Fruit fly (Drosophila melanogaster) whole organism, pupa: ENCODE measurements around the gene CG42553.
A peak's percentile ranks its signal among the peaks of the same experiment; 100 is the strongest.

Source experiments
- CG10348 ChIP-seq: fragments of 200-800 bp; sonication (Bioruptor generic); IDR thresholded peaks from 2 replicates; pipeline ENCODE4 v1.3.6; 2022; ENCODE audit warnings: missing biosample characterization, missing genetic modification characterization
- CG12605 ChIP-seq: fragments of 200-800 bp; sonication (Bioruptor generic); IDR thresholded peaks from 2 replicates; pipeline ENCODE4 v1.3.6; 2022; ENCODE audit warnings: missing biosample characterization, missing genetic modification characterization
- CG13204 ChIP-seq: fragments of 200-800 bp; sonication (Bioruptor generic); optimal IDR thresholded peaks from 2 replicates; lab custom pipeline; 2018; ENCODE audit warnings: missing biosample characterization, mild to moderate bottlenecking, missing genetic modification characterization, moderate library complexity
- CG14655 ChIP-seq: fragments of 200-800 bp; sonication (Bioruptor generic); optimal IDR thresholded peaks from 3 replicates; lab custom pipeline; 2017; ENCODE audit warnings: mild to moderate bottlenecking, missing biosample characterization, missing genetic modification reagents, missing genetic modification characterization
- CG15710 ChIP-seq: fragments of 200-800 bp; sonication (Bioruptor generic); optimal IDR thresholded peaks from 2 replicates; lab custom pipeline; 2018; ENCODE audit warnings: missing biosample characterization, mild to moderate bottlenecking, missing genetic modification characterization, moderate library complexity
- CG17806 ChIP-seq: fragments of 200-800 bp; sonication (Bioruptor generic); optimal IDR thresholded peaks from 2 replicates; lab custom pipeline; 2018; ENCODE audit warnings: missing biosample characterization, mild to moderate bottlenecking, missing genetic modification characterization, moderate library complexity
- CG32121 ChIP-seq: fragments of 200-800 bp; sonication (Bioruptor generic); IDR thresholded peaks from 2 replicates; pipeline ENCODE4 v1.3.6; 2022; ENCODE audit warnings: missing biosample characterization, missing genetic modification characterization
- CG34367 ChIP-seq: fragments of 200-800 bp; sonication (Bioruptor generic); optimal IDR thresholded peaks from 2 replicates; lab custom pipeline; 2018; ENCODE audit warnings: missing biosample characterization, mild to moderate bottlenecking, missing genetic modification characterization
- CG4496 ChIP-seq: fragments of 200-800 bp; sonication (Bioruptor generic); IDR thresholded peaks from 3 replicates; pipeline ENCODE4 v1.3.6; 2022; ENCODE audit warnings: missing biosample characterization, missing genetic modification characterization
- CG8159 ChIP-seq: fragments of 200-800 bp; sonication (Bioruptor generic); optimal IDR thresholded peaks from 3 replicates; lab custom pipeline; 2018; ENCODE audit warnings: missing biosample characterization, mild to moderate bottlenecking, missing genetic modification characterization, moderate library complexity
- CG8301 ChIP-seq: fragments of 200-800 bp; sonication (Bioruptor generic); optimal IDR thresholded peaks from 2 replicates; lab custom pipeline; 2018; ENCODE audit warnings: missing biosample characterization, mild to moderate bottlenecking, missing genetic modification characterization
- CG9948 ChIP-seq: fragments of 200-800 bp; sonication (Bioruptor generic); optimal IDR thresholded peaks from 2 replicates; lab custom pipeline; 2018; ENCODE audit warnings: missing biosample characterization, mild to moderate bottlenecking, missing genetic modification characterization, moderate library complexity
- D1 ChIP-seq: fragments of 200-800 bp; sonication (Bioruptor generic); optimal IDR thresholded peaks from 2 replicates; lab custom pipeline; 2018; ENCODE audit warnings: missing biosample characterization, mild to moderate bottlenecking, missing genetic modification characterization, moderate library complexity
- EcR ChIP-seq: fragments of 200-800 bp; sonication (Bioruptor generic); optimal IDR thresholded peaks from 3 replicates; lab custom pipeline; 2019; ENCODE audit warnings: missing biosample characterization, missing genetic modification characterization, mild to moderate bottlenecking, moderate library complexity, missing genetic modification reagents
- Ets98B ChIP-seq: fragments of 200-800 bp; sonication (Bioruptor generic); IDR thresholded peaks from 2 replicates; pipeline ENCODE4 v1.3.6; 2022; ENCODE audit warnings: missing biosample characterization, missing genetic modification characterization
- Pif1A ChIP-seq: fragments of 200-800 bp; sonication (Bioruptor generic); optimal IDR thresholded peaks from 3 replicates; lab custom pipeline; 2016; ENCODE audit warnings: missing biosample characterization, missing genetic modification characterization
- Pif1B ChIP-seq: fragments of 200-800 bp; sonication (Bioruptor generic); optimal IDR thresholded peaks from 3 replicates; lab custom pipeline; 2016; ENCODE audit warnings: missing biosample characterization, missing genetic modification characterization
- Snoo ChIP-seq: fragments of 200-800 bp; sonication (Bioruptor generic); optimal IDR thresholded peaks from 3 replicates; lab custom pipeline; 2017; ENCODE audit warnings: missing biosample characterization, mild to moderate bottlenecking, missing genetic modification characterization, inconsistent platforms
- fd96Ca ChIP-seq: fragments of 200-800 bp; sonication (Bioruptor generic); IDR thresholded peaks from 3 replicates; pipeline ENCODE4 v1.3.6; 2022; ENCODE audit warnings: missing biosample characterization, missing genetic modification characterization
- gl ChIP-seq: fragments of 200-800 bp; sonication (Bioruptor generic); optimal IDR thresholded peaks from 2 replicates; lab custom pipeline; 2018; ENCODE audit warnings: missing biosample characterization, mild to moderate bottlenecking, missing genetic modification characterization
- rn ChIP-seq: fragments of 200-800 bp; sonication (Bioruptor generic); IDR thresholded peaks from 2 replicates; pipeline ENCODE4 v1.3.6; 2022; ENCODE audit warnings: missing biosample characterization, missing genetic modification characterization

CG42553 gene

dm6 chr3L:868800-869199, 34.9 kb downstream of the CG42553 start:
- no peak for TF ChIP-seq CG12605 (GFP tag; lab: Robert Waterston, UW)
- no peak for TF ChIP-seq CG10348 (GFP tag; lab: Robert Waterston, UW)
- TF ChIP-seq CG8301 (tag; lab: Kevin White, UChicago) = no peak
- TF ChIP-seq CG4496 (GFP tag; lab: Robert Waterston, UW) = no peak

- TF ChIP-seq D1 (tag; lab: Kevin White, UChicago) (no peak), EcR (peak; percentile 6)
- TF ChIP-seq, all 21 proteins: peak for 1
Observed at dm6 chr3L:871713-872112, 37.8 kb downstream of the CG42553 start, which contains the start of gene Usp10. Gene Usp10, plus strand, starts transcription at chr3L:871899.

DNA sequence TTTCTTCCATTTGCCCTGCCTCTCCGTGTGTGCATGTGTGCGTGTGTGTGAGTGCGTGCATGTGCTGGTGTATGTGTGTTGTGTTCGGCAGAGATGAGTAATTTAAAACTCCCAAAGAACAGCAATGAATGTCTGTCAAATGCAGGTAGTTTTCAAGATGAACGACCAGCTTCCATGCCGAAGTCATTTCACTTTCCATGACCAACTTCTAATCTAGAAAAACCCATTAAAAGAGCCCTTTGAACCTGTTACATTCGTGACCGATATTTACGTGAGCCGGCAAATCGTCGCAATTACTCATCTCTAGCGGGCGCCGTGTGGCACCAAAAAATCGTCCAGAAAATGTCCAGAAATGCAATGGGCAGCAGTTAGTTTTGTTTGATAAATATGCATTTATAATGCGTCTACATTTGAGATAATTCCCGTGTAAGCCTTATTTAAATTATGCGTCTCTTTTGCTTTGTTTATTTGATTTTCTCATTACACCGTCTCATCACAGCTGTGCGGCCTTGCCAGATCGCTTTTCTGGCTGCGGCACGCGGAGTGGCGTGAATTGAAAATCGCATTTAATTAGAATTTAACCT, 38.6 kb downstream of the CG42553 start:
- peak; percentile 22 for TF ChIP-seq Snoo (tag; lab: Kevin White, UChicago)
- no peak for TF ChIP-seq EcR
- no peak for TF ChIP-seq gl
- no peak for TF ChIP-seq D1 (tag; lab: Kevin White, UChicago)
- peak; percentile 39 for TF ChIP-seq CG14655
- TF ChIP-seq CG13204 (GFP tag; lab: Kevin White, UChicago) = no peak
- 0 out of 2 replicates have a peak, but pooled peaks have one; percentile 41 for TF ChIP-seq rn (GFP tag; lab: Robert Waterston, UW)
- peak; percentile 39 for TF ChIP-seq CG34367 (tag; lab: Kevin White, UChicago)
- TF ChIP-seq Pif1B = no peak
- TF ChIP-seq Ets98B = 0 out of 2 replicates have a peak, but pooled peaks have one; percentile 8
- peak; percentile 44 for TF ChIP-seq CG15710
- TF ChIP-seq CG10348 (GFP tag; lab: Robert Waterston, UW) = no peak
- peak; percentile 29 for TF ChIP-seq CG9948 (tag; lab: Kevin White, UChicago)
- TF ChIP-seq CG17806 (tag; lab: Kevin White, UChicago) = peak; percentile 17
- TF ChIP-seq CG12605 (GFP tag; lab: Robert Waterston, UW) = no peak
- peak; percentile 53; the same call in 2 of the 3 replicates for TF ChIP-seq CG4496 (GFP tag; lab: Robert Waterston, UW)
- TF ChIP-seq CG8301 (tag; lab: Kevin White, UChicago) = peak; percentile 9
- peak; percentile 65; the same call in 1 of the 3 replicates for TF ChIP-seq fd96Ca
- TF ChIP-seq CG8159 = peak; percentile 36
- TF ChIP-seq CG32121 (GFP tag; lab: Robert Waterston, UW) = peak; percentile 19; the same call in 1 of the 2 replicates
- peak; percentile 34 for TF ChIP-seq Pif1A (GFP tag; lab: Kevin White, UChicago)

DNA sequence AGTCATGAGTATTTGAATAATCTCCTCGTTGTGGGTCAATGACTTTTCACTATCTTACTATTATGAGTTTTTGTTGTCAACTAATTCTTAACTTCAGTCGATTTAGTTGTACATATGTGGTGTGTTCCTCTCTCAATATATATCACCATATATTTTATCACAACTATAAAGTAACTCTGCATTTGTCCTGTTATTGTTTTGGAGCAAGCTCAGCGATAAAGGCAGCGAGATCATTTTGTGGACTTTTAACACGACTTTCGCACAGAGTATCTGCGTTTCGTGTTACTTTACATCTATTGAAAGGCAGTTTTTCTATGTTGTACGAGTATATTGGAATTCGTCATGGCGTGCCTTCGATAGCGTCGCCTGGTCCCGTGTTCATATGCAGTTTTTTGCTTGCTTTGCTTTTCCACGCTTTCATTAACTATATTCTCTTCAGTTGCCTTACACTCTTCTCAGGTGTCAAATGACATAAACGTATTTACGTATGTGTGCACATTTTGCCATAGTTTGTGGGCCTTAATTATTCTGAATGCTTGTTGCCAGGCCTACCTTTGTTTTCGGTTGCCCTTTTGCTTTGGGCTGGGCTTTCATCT, 41.6 kb downstream of the CG42553 start:
- TF ChIP-seq CG4496 (GFP tag; lab: Robert Waterston, UW) (0 out of 3 replicates have a peak, but pooled peaks have one; percentile 34), CG17806 (tag; lab: Kevin White, UChicago) (no peak), CG34367 (tag; lab: Kevin White, UChicago) (no peak), EcR (peak; percentile 14), CG14655 (peak; percentile 52), Ets98B (peak; percentile 21; the same call in 1 of the 2 replicates), Pif1B (no peak), fd96Ca (peak; percentile 47; the same call in 1 of the 3 replicates), CG15710 (no peak), CG12605 (GFP tag; lab: Robert Waterston, UW) (no peak), rn (GFP tag; lab: Robert Waterston, UW) (no peak), CG8301 (tag; lab: Kevin White, UChicago) (peak; percentile 53), D1 (tag; lab: Kevin White, UChicago) (no peak)

- no peak for TF ChIP-seq CG32121 (GFP tag; lab: Robert Waterston, UW)
- TF ChIP-seq fd96Ca = 0 out of 3 replicates have a peak, but pooled peaks have one; percentile 2
Observed at dm6 chr3L:876087-876486, 42.2 kb downstream of the CG42553 start.

- TF ChIP-seq CG15710 = no peak
- no peak for TF ChIP-seq Pif1B
- no peak for TF ChIP-seq CG4496 (GFP tag; lab: Robert Waterston, UW)
- no peak for TF ChIP-seq CG17806 (tag; lab: Kevin White, UChicago)
- TF ChIP-seq fd96Ca = no peak
- no peak for TF ChIP-seq CG34367 (tag; lab: Kevin White, UChicago)
- TF ChIP-seq Ets98B = no peak
- no peak for TF ChIP-seq Pif1A (GFP tag; lab: Kevin White, UChicago)
- TF ChIP-seq EcR = no peak
- no peak for TF ChIP-seq CG13204 (GFP tag; lab: Kevin White, UChicago)
- TF ChIP-seq CG8159 = no peak
- TF ChIP-seq CG14655 = no peak
- TF ChIP-seq rn (GFP tag; lab: Robert Waterston, UW) = no peak
Observed at dm6 chr3L:876656-877055, 42.8 kb downstream of the CG42553 start.

- no peak; the same call in 1 of the 2 replicates for TF ChIP-seq Ets98B
- no peak for TF ChIP-seq Snoo (tag; lab: Kevin White, UChicago)
- peak; percentile 34 for TF ChIP-seq EcR
- no peak for TF ChIP-seq CG32121 (GFP tag; lab: Robert Waterston, UW)
- TF ChIP-seq Pif1A (GFP tag; lab: Kevin White, UChicago) = no peak
- no peak for TF ChIP-seq gl
- TF ChIP-seq Pif1B = no peak
- no peak for TF ChIP-seq CG10348 (GFP tag; lab: Robert Waterston, UW)
- peak; percentile 8 for TF ChIP-seq CG13204 (GFP tag; lab: Kevin White, UChicago)
- TF ChIP-seq CG4496 (GFP tag; lab: Robert Waterston, UW) = peak; percentile 62
- TF ChIP-seq CG12605 (GFP tag; lab: Robert Waterston, UW) = peak; percentile 40
- no peak for TF ChIP-seq CG8159
- TF ChIP-seq CG9948 (tag; lab: Kevin White, UChicago) = no peak
- TF ChIP-seq CG34367 (tag; lab: Kevin White, UChicago) = no peak
Observed at dm6 chr3L:880851-881250, 47.0 kb downstream of the CG42553 start.
